Fruit fly (Drosophila melanogaster) whole organism, embryonic: ENCODE results near the gene PolG2.

Source experiments
- Antp ChIP-seq: fragments of 200-800 bp; sonication (Bioruptor generic); optimal IDR thresholded peaks from 3 replicates; lab custom pipeline; 2016; ENCODE audit warnings: missing biosample characterization, missing genetic modification characterization
- CG10267 ChIP-seq: fragments of 200-800 bp; sonication (Bioruptor generic); optimal IDR thresholded peaks from 2 replicates; lab custom pipeline; 2018; ENCODE audit warnings: missing biosample characterization, mild to moderate bottlenecking, missing genetic modification characterization, moderate library complexity
- CG10543 ChIP-seq: fragments of 200-800 bp; sonication (Bioruptor generic); optimal IDR thresholded peaks from 3 replicates; lab custom pipeline; 2017; ENCODE audit warnings: missing biosample characterization, mild to moderate bottlenecking, missing genetic modification characterization, moderate library complexity
- CG11560 ChIP-seq: fragments of 200-800 bp; sonication (Bioruptor generic); IDR thresholded peaks from 3 replicates; pipeline ENCODE4 v1.3.6; 2022; ENCODE audit warnings: missing biosample characterization, missing genetic modification characterization
- CG12299 ChIP-seq: fragments of 200-800 bp; sonication (Bioruptor generic); optimal IDR thresholded peaks from 2 replicates; lab custom pipeline; 2018; ENCODE audit warnings: missing biosample characterization, mild to moderate bottlenecking, missing genetic modification characterization
- CG13287 ChIP-seq: fragments of 200-800 bp; sonication (Bioruptor generic); IDR thresholded peaks from 2 replicates; pipeline ENCODE4 v1.3.6; 2022; ENCODE audit warnings: missing biosample characterization, missing genetic modification characterization; ENCODE audit not compliant: partially characterized antibody
- CG14965 ChIP-seq: fragments of 200-800 bp; sonication (Bioruptor generic); optimal IDR thresholded peaks from 2 replicates; lab custom pipeline; 2016; ENCODE audit warnings: missing biosample characterization, missing genetic modification characterization, borderline replicate concordance
- CG15073 ChIP-seq: fragments of 200-800 bp; sonication (Bioruptor generic); optimal IDR thresholded peaks from 2 replicates; lab custom pipeline; 2016; ENCODE audit warnings: missing biosample characterization, missing genetic modification characterization
- CG15269 ChIP-seq: fragments of 200-800 bp; sonication (Bioruptor generic); optimal IDR thresholded peaks from 2 replicates; lab custom pipeline; 2018; ENCODE audit warnings: missing biosample characterization, mild to moderate bottlenecking, missing genetic modification characterization, moderate library complexity
- CG1602 ChIP-seq: fragments of 200-800 bp; sonication (Bioruptor generic); optimal IDR thresholded peaks from 3 replicates; lab custom pipeline; 2016; ENCODE audit warnings: missing biosample characterization, missing genetic modification characterization
- CG18599 ChIP-seq: fragments of 200-800 bp; sonication (Bioruptor generic); optimal IDR thresholded peaks from 3 replicates; lab custom pipeline; 2017; ENCODE audit warnings: missing biosample characterization, missing genetic modification characterization, mild to moderate bottlenecking, moderate library complexity, missing genetic modification reagents
- CG31224 ChIP-seq: fragments of 200-800 bp; sonication (Bioruptor generic); IDR thresholded peaks from 2 replicates; pipeline ENCODE4 v1.3.6; 2022; ENCODE audit warnings: missing biosample characterization, missing genetic modification characterization
- CG42726 ChIP-seq: fragments of 200-800 bp; sonication (Bioruptor generic); IDR thresholded peaks from 2 replicates; pipeline ENCODE4 v1.3.6; 2022; ENCODE audit warnings: missing biosample characterization, missing genetic modification characterization; ENCODE audit not compliant: partially characterized antibody
- CG4424 ChIP-seq: fragments of 200-800 bp; sonication (Bioruptor generic); optimal IDR thresholded peaks from 3 replicates; lab custom pipeline; 2016; ENCODE audit warnings: missing biosample characterization, missing genetic modification characterization
- CG6813 ChIP-seq: fragments of 200-800 bp; sonication (Bioruptor generic); optimal IDR thresholded peaks from 2 replicates; lab custom pipeline; 2017; ENCODE audit warnings: missing biosample characterization, missing genetic modification characterization, mild to moderate bottlenecking, moderate library complexity, missing genetic modification reagents
- CG7786 ChIP-seq: fragments of 200-800 bp; sonication (Bioruptor generic); optimal IDR thresholded peaks from 2 replicates; lab custom pipeline; 2016; ENCODE audit warnings: missing biosample characterization, missing genetic modification characterization
- CG7987 ChIP-seq: fragments of 200-800 bp; sonication (Bioruptor generic); optimal IDR thresholded peaks from 2 replicates; lab custom pipeline; 2018; ENCODE audit warnings: missing biosample characterization, mild to moderate bottlenecking, missing genetic modification characterization, moderate library complexity
- CG8290 ChIP-seq, 3 experiments: fragments of 200-800 bp; sonication (Bioruptor generic); optimal IDR thresholded peaks; 2 replicates each; lab custom pipeline; 2016 to 2019; ENCODE audit warnings: missing biosample characterization in 3 of 3, missing genetic modification characterization in 3 of 3, mild to moderate bottlenecking in 2 of 3, moderate library complexity in 1 of 3
- CG8944 ChIP-seq: fragments of 200-800 bp; sonication (Bioruptor generic); optimal IDR thresholded peaks from 3 replicates; lab custom pipeline; 2016; ENCODE audit warnings: missing biosample characterization, missing genetic modification characterization
- CG9437 ChIP-seq: fragments of 200-800 bp; sonication (Bioruptor generic); optimal IDR thresholded peaks from 2 replicates; lab custom pipeline; 2018; ENCODE audit warnings: missing biosample characterization, mild to moderate bottlenecking, missing genetic modification characterization
- CG9932 ChIP-seq: fragments of 200-800 bp; sonication (Bioruptor generic); IDR thresholded peaks from 2 replicates; pipeline ENCODE4 v1.3.6; 2022; ENCODE audit warnings: missing biosample characterization, missing genetic modification characterization
- Ets65A ChIP-seq: fragments of 200-800 bp; sonication (Bioruptor generic); peaks from one replicate; lab custom pipeline; 2016; ENCODE audit warnings: missing biosample characterization, missing genetic modification characterization
- Gsc ChIP-seq: fragments of 200-800 bp; sonication (Bioruptor generic); IDR thresholded peaks from 2 replicates; pipeline ENCODE4 v1.3.6; 2022; ENCODE audit warnings: missing biosample characterization, missing genetic modification characterization
- HmgD ChIP-seq: fragments of 200-800 bp; sonication (Bioruptor generic); optimal IDR thresholded peaks from 3 replicates; lab custom pipeline; 2016; ENCODE audit warnings: missing biosample characterization, missing genetic modification characterization
- Lim3 ChIP-seq: fragments of 200-800 bp; sonication (Bioruptor generic); IDR thresholded peaks from 2 replicates; pipeline ENCODE4 v1.3.6; 2022; ENCODE audit warnings: missing biosample characterization, missing genetic modification characterization
- MBD-R2 ChIP-seq: fragments of 200-800 bp; sonication (Bioruptor generic); IDR thresholded peaks from 2 replicates; pipeline ENCODE4 v1.3.6; 2022; ENCODE audit warnings: missing biosample characterization, missing genetic modification characterization
- Rx ChIP-seq: fragments of 200-800 bp; sonication (Bioruptor generic); IDR thresholded peaks from 2 replicates; pipeline ENCODE4 v1.3.6; 2022; ENCODE audit warnings: missing biosample characterization, missing genetic modification characterization
- Six4 ChIP-seq: fragments of 200-800 bp; sonication (Bioruptor generic); optimal IDR thresholded peaks from 2 replicates; lab custom pipeline; 2016; ENCODE audit warnings: missing biosample characterization, missing genetic modification characterization
- Sox100B ChIP-seq: fragments of 200-800 bp; sonication (Bioruptor generic); optimal IDR thresholded peaks from 3 replicates; lab custom pipeline; 2018; ENCODE audit warnings: missing biosample characterization, mild to moderate bottlenecking, missing genetic modification characterization
- Taf1 ChIP-seq: fragments of 200-800 bp; sonication (Bioruptor generic); IDR thresholded peaks from 2 replicates; pipeline ENCODE4 v1.3.6; 2022; ENCODE audit warnings: missing biosample characterization, missing genetic modification characterization
- Usf ChIP-seq: fragments of 200-800 bp; sonication (Bioruptor generic); optimal IDR thresholded peaks from 2 replicates; lab custom pipeline; 2017; ENCODE audit warnings: missing genotype, missing biosample characterization, missing genetic modification characterization
- ab ChIP-seq: fragments of 200-800 bp; sonication (Bioruptor generic); optimal IDR thresholded peaks from 2 replicates; lab custom pipeline; 2016; ENCODE audit warnings: missing biosample characterization, missing genetic modification characterization
- az2 ChIP-seq: fragments of 200-800 bp; sonication (Bioruptor generic); optimal IDR thresholded peaks from 3 replicates; lab custom pipeline; 2016; ENCODE audit warnings: missing biosample characterization, missing genetic modification characterization
- gfzf ChIP-seq: fragments of 200-800 bp; sonication (Bioruptor generic); optimal IDR thresholded peaks from 2 replicates; lab custom pipeline; 2016; ENCODE audit warnings: missing biosample characterization, mild to moderate bottlenecking, missing genetic modification characterization, moderate library complexity
- hth ChIP-seq: fragments of >200 bp; optimal IDR thresholded peaks from 2 replicates; lab custom pipeline; 2017; ENCODE audit warnings: inconsistent platforms
- jigr1 ChIP-seq: fragments of 200-800 bp; sonication (Bioruptor generic); IDR thresholded peaks from 3 replicates; pipeline ENCODE4 v1.3.6; 2022; ENCODE audit warnings: missing biosample characterization, missing genetic modification characterization
- ken ChIP-seq: fragments of 200-800 bp; sonication (Bioruptor generic); IDR thresholded peaks from 3 replicates; pipeline ENCODE4 v1.3.6; 2022; ENCODE audit warnings: missing biosample characterization, missing genetic modification characterization
- lab ChIP-seq: fragments of 200-800 bp; sonication (Bioruptor generic); optimal IDR thresholded peaks from 3 replicates; lab custom pipeline; 2017; ENCODE audit warnings: missing biosample characterization, missing genetic modification characterization, mild to moderate bottlenecking, moderate library complexity, missing genetic modification reagents
- nau ChIP-seq: fragments of 200-800 bp; sonication (Bioruptor generic); optimal IDR thresholded peaks from 3 replicates; lab custom pipeline; 2017; ENCODE audit warnings: missing biosample characterization, mild to moderate bottlenecking, missing genetic modification characterization, missing genetic modification reagents
- odd ChIP-seq: fragments of 200-800 bp; sonication (Bioruptor generic); optimal IDR thresholded peaks from 2 replicates; lab custom pipeline; 2017; ENCODE audit warnings: missing biosample characterization, mild to moderate bottlenecking, missing genetic modification characterization
- pfk ChIP-seq: fragments of 200-800 bp; sonication (Bioruptor generic); optimal IDR thresholded peaks from 2 replicates; lab custom pipeline; 2018; ENCODE audit warnings: missing biosample characterization, mild to moderate bottlenecking, missing genetic modification characterization, moderate library complexity
- sens ChIP-seq: fragments of 200-800 bp; sonication (Bioruptor generic); peaks from one replicate; lab custom pipeline; 2016; ENCODE audit warnings: missing biosample characterization, missing genetic modification characterization
- sima ChIP-seq: fragments of 200-800 bp; sonication (Bioruptor generic); optimal IDR thresholded peaks from 2 replicates; lab custom pipeline; 2016; ENCODE audit warnings: missing biosample characterization, missing genetic modification characterization
- so ChIP-seq: fragments of 200-800 bp; sonication (Bioruptor generic); IDR thresholded peaks from 3 replicates; pipeline ENCODE4 v1.3.6; 2022; ENCODE audit warnings: missing biosample characterization, missing genetic modification characterization
- stc ChIP-seq: fragments of 200-800 bp; sonication (Bioruptor generic); IDR thresholded peaks from 2 replicates; pipeline ENCODE4 v1.3.6; 2022; ENCODE audit warnings: missing biosample characterization, missing genetic modification characterization
- sug ChIP-seq: fragments of 200-800 bp; optimal IDR thresholded peaks from 2 replicates; lab custom pipeline; 2019; ENCODE audit warnings: missing biosample characterization, mild to moderate bottlenecking, missing genetic modification characterization, moderate library complexity
- tio ChIP-seq: fragments of 200-800 bp; sonication (Bioruptor generic); optimal IDR thresholded peaks from 2 replicates; lab custom pipeline; 2017; ENCODE audit warnings: missing biosample characterization, missing genetic modification characterization, inconsistent platforms
- wor ChIP-seq: fragments of 200-800 bp; sonication (Bioruptor generic); IDR thresholded peaks from 2 replicates; pipeline ENCODE4 v1.3.6; 2022; ENCODE audit warnings: missing biosample characterization, missing genetic modification characterization

The PolG2 gene

DNA sequence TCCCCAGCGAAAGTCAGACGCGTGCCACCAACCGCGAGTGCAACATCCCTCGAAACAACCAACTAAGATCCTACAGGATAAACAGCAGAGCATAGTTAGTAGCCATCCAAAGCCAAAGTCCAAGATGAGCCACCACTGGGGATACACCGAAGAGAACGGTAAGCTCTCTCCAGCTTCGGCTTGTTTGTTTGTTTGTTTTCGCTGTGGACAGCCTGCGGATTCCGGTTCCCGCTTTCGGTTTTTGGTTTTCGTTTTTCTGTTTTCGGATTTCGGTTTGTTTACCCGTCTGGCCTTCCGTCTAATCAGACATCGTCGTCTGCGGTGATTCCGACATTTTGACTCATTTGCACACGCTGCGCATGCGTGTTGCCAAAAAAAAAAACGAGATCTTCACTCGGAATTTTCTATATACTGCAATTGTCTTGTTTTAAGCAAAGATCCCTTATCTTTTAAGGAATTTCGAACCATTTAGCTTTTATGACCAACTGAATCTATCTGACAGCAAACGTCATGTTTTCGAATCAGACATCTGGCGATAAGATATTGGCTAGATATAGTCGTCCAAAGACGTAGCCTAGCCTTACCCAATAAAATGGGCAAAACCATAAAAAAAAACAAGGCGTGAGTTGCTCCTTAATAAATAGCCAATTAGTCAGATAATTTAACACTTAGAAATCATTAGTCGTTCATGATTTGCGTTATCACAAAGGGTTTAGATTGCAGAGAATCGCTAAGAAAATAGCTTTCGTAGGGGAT, 28.9 kb downstream of the PolG2 start (continued):
- TF ChIP-seq CG6813 (GFP tag; lab: Kevin White, UChicago), result no peak
- TF ChIP-seq stc (GFP tag; lab: Robert Waterston, UW), result no peak
- no peak for TF ChIP-seq Six4 (GFP tag; lab: Kevin White, UChicago)
- no peak for TF ChIP-seq tio
- TF ChIP-seq MBD-R2 (GFP tag; lab: Robert Waterston, UW), result no peak
- no peak for TF ChIP-seq Gsc (GFP tag; lab: Robert Waterston, UW)
- TF ChIP-seq CG7987 (GFP tag; lab: Kevin White, UChicago), result peak; percentile 94
- TF ChIP-seq jigr1 (GFP tag; lab: Robert Waterston, UW), result no peak
- peak; percentile 22; the same call in 1 of the 3 replicates for TF ChIP-seq so (GFP tag; lab: Robert Waterston, UW)
- no peak for TF ChIP-seq CG11560
- TF ChIP-seq CG18599, result peak; percentile 26

DNA sequence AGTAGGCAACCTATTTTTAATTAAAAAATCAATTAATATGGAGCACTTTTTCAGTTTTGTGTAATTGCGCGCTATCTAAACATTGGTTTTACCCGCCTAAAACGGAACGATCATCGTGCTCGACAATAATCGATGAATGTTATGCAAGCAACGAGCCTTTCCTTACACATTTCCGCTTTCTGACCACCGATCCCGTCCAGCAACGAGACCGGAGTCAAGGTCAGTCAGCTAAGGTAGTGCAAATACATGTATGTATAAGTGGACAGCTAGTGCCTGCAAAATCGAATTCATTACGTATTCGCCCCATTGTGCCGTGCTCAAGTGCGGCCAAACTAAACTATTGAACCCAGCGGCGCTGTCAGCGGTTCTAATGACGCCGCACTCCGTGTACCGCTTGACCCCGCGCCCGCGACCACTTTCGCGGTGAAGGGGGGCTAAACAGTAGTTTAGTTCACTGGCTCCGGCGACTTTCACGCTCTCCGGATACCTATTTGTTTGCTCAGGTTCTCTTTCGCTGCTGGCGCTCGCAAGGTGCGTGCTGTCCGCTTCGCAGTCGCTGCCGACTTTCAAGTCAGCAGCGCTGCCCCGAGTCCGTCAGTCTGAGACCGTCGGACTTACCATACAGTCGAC, 29.8 kb downstream of the PolG2 start, which contains the start of gene CAH1:
TSS of gene CAH1 (plus strand) at position 595 of the 630 bp plus-strand sequence.
- no peak for TF ChIP-seq Taf1 (GFP tag; lab: Robert Waterston, UW)
- peak; percentile 47 for TF ChIP-seq sens (GFP tag; lab: Kevin White, UChicago)
- no peak for TF ChIP-seq CG42726
- no peak for TF ChIP-seq CG31224
- no peak for TF ChIP-seq odd
- TF ChIP-seq Sox100B (GFP tag; lab: Kevin White, UChicago), result no peak
- no peak for TF ChIP-seq ab (GFP tag; lab: Kevin White, UChicago)
- no peak for TF ChIP-seq Antp (GFP tag; lab: Kevin White, UChicago)
- TF ChIP-seq hth (lab: Kevin White, UChicago), result no peak
- TF ChIP-seq CG8290 (GFP tag; optimal IDR thresholded peaks at IDR 0.05; lab: Kevin White, UChicago), result no peak
- peak in 1 of 2 experiments; percentile 42 for TF ChIP-seq CG8290 (tag; optimal IDR thresholded peaks at IDR 0.05; lab: Kevin White, UChicago)
- peak; percentile 41 for TF ChIP-seq CG10543 (GFP tag; lab: Kevin White, UChicago)
- TF ChIP-seq CG9437 (GFP tag; lab: Kevin White, UChicago), result no peak
- no peak for TF ChIP-seq Lim3
- no peak for TF ChIP-seq nau
- TF ChIP-seq CG7786 (GFP tag; lab: Kevin White, UChicago), result no peak
- TF ChIP-seq gfzf, result no peak
- TF ChIP-seq CG15269 (tag; lab: Kevin White, UChicago), result no peak
- TF ChIP-seq CG14965 (GFP tag; lab: Kevin White, UChicago), result no peak
- TF ChIP-seq ken (GFP tag; lab: Robert Waterston, UW), result no peak
- no peak for TF ChIP-seq CG4424 (GFP tag; lab: Kevin White, UChicago)
- no peak for TF ChIP-seq CG10267 (tag; lab: Kevin White, UChicago)
- TF ChIP-seq CG9932 (GFP tag; lab: Robert Waterston, UW), result 0 out of 2 replicates have a peak, but pooled peaks have one; percentile 43
- no peak for TF ChIP-seq CG12299 (tag; lab: Kevin White, UChicago)
- TF ChIP-seq lab (GFP tag; lab: Kevin White, UChicago), result peak; percentile 23
- no peak for TF ChIP-seq Rx (GFP tag; lab: Robert Waterston, UW)
- peak; percentile 44 for TF ChIP-seq CG13287
- peak; percentile 47 for TF ChIP-seq sug (tag; lab: Kevin White, UChicago)
- TF ChIP-seq az2 (GFP tag; lab: Kevin White, UChicago), result no peak
- no peak for TF ChIP-seq sima
- no peak for TF ChIP-seq wor (GFP tag; lab: Robert Waterston, UW)
- TF ChIP-seq CG15073, result no peak
- TF ChIP-seq Ets65A (GFP tag; lab: Kevin White, UChicago), result peak; percentile 22
- no peak for TF ChIP-seq CG8944 (GFP tag; lab: Kevin White, UChicago)
- TF ChIP-seq Usf, result no peak
- TF ChIP-seq CG1602, result no peak
- TF ChIP-seq HmgD, result no peak
- TF ChIP-seq pfk (GFP tag; lab: Kevin White, UChicago), result no peak
